Fruit fly (Drosophila melanogaster): Measurements from ENCODE around the gene Grip163.

Grip163 gene

dm6 chr3L:12032257-12032656 lies 34.3 kb upstream of the Grip163 start, which contains the start of gene CG43993:
Gene CG43993 (plus strand): TSS chr3L:12032557.
- no peak for TF ChIP-seq achi (GFP tag; optimal IDR thresholded peaks at IDR 0.05)
- TF ChIP-seq Eip93F (GFP tag; optimal IDR thresholded peaks at IDR 0.05) = no peak
- TF ChIP-seq CG6276 (GFP tag; optimal IDR thresholded peaks at IDR 0.05) = no peak

dm6 chr3L:12030521-12030920 lies 32.6 kb upstream of the Grip163 start:
- TF ChIP-seq CG8632 (GFP tag; optimal IDR thresholded peaks at IDR 0.05) (peak; percentile 45), Ets21C (GFP tag; optimal IDR thresholded peaks at IDR 0.05) (no peak), achi (GFP tag; optimal IDR thresholded peaks at IDR 0.05) (peak; percentile 56), cyc (GFP tag; optimal IDR thresholded peaks at IDR 0.05) (peak; percentile 69), Sox14 (GFP tag; optimal IDR thresholded peaks at IDR 0.05) (peak; percentile 53), svp (GFP tag) (no peak), CG6163 (GFP tag; IDR thresholded peaks at IDR 0.05) (peak; percentile 79), vri (GFP tag; optimal IDR thresholded peaks at IDR 0.05) (no peak), ss (GFP tag; optimal IDR thresholded peaks at IDR 0.05) (no peak), dsx (GFP tag; optimal IDR thresholded peaks at IDR 0.05; ENCODE audit: poor library complexity, severe bottlenecking) (no peak), CG6276 (GFP tag; optimal IDR thresholded peaks at IDR 0.05) (peak; percentile 49), Blimp-1 (GFP tag; optimal IDR thresholded peaks at IDR 0.05) (no peak), CG16779 (tag; optimal IDR thresholded peaks at IDR 0.05) (no peak), Hr38 (GFP tag; optimal IDR thresholded peaks at IDR 0.05) (no peak), esn (GFP tag; optimal IDR thresholded peaks at IDR 0.05) (peak; percentile 42), lz (GFP tag; optimal IDR thresholded peaks at IDR 0.05) (peak; percentile 15), OdsH (GFP tag; optimal IDR thresholded peaks at IDR 0.05) (peak; percentile 62), CG10669 (GFP tag; optimal IDR thresholded peaks at IDR 0.05) (peak; percentile 84), CG7368 (GFP tag; optimal IDR thresholded peaks at IDR 0.05) (peak; percentile 64), acj6 (GFP tag; optimal IDR thresholded peaks at IDR 0.05) (peak; percentile 57), CG10631 (GFP tag; optimal IDR thresholded peaks at IDR 0.05) (peak; percentile 51), CG6792 (GFP tag; optimal IDR thresholded peaks at IDR 0.05) (peak; percentile 27), spab (GFP tag; optimal IDR thresholded peaks at IDR 0.05) (peak; percentile 58), dac (GFP tag; optimal IDR thresholded peaks at IDR 0.05) (no peak), Gug (GFP tag; IDR thresholded peaks at IDR 0.05) (peak; percentile 58), Eip78C (GFP tag) (peak; percentile 80), CG1621 (tag; optimal IDR thresholded peaks at IDR 0.05) (peak; percentile 46), Hr4 (GFP tag; optimal IDR thresholded peaks at IDR 0.05) (peak; percentile 41), eg (GFP tag; IDR thresholded peaks at IDR 0.05) (peak; percentile 71), CG15336 (GFP tag; IDR thresholded peaks at IDR 0.05) (peak; percentile 70), Lpt (GFP tag; optimal IDR thresholded peaks at IDR 0.05) (peak; percentile 66), CG31627 (GFP tag; optimal IDR thresholded peaks at IDR 0.05) (peak; percentile 43), Sox15 (GFP tag; optimal IDR thresholded peaks at IDR 0.05) (no peak), CG32006 (GFP tag; optimal IDR thresholded peaks at IDR 0.05) (peak; percentile 69), net (GFP tag; optimal IDR thresholded peaks at IDR 0.05) (peak; percentile 51), CG8319 (GFP tag; optimal IDR thresholded peaks at IDR 0.05) (peak; percentile 48), CG11902 (GFP tag; optimal IDR thresholded peaks at IDR 0.05) (peak; percentile 55), topi (GFP tag; optimal IDR thresholded peaks at IDR 0.05) (peak; percentile 65), CG34406 (GFP tag; optimal IDR thresholded peaks at IDR 0.05) (peak; percentile 29), Sox102F (GFP tag; optimal IDR thresholded peaks at IDR 0.05) (peak; percentile 10), fd59A (GFP tag; optimal IDR thresholded peaks at IDR 0.05) (peak; percentile 46), CG3919 (GFP tag; optimal IDR thresholded peaks at IDR 0.05) (peak; percentile 81), salr (GFP tag; optimal IDR thresholded peaks at IDR 0.05) (peak; percentile 19 to 36), pdm3 (GFP tag; optimal IDR thresholded peaks at IDR 0.05) (peak; percentile 54), Eip93F (GFP tag; optimal IDR thresholded peaks at IDR 0.05) (no peak), CG11762 (GFP tag; optimal IDR thresholded peaks at IDR 0.05; ENCODE audit: insufficient read depth) (peak; percentile 65), Hr39 (GFP tag; optimal IDR thresholded peaks at IDR 0.05) (peak; percentile 44), CG8119 (GFP tag; IDR thresholded peaks at IDR 0.05) (peak; percentile 65; the same call in 2 of the 3 replicates), fd85E (GFP tag; optimal IDR thresholded peaks at IDR 0.05) (no peak), Eip75B (GFP tag; optimal IDR thresholded peaks at IDR 0.05) (peak; percentile 51)
